Fruit fly (Drosophila melanogaster): ENCODE data around the gene Aps.
A peak's percentile ranks its signal among the peaks of the same experiment; 100 is the strongest.

Gene Aps

dm6 chr3L:10899087-10899511 is at the start of gene Aps:
Aps (minus strand) TSS chr3L:10899123.
- TF ChIP-seq CG6792 (GFP tag; optimal IDR thresholded peaks at IDR 0.05) (peak; percentile 9), CG6808 (GFP tag; optimal IDR thresholded peaks at IDR 0.05) (no peak), Hr39 (GFP tag; optimal IDR thresholded peaks at IDR 0.05) (peak; percentile 62), Smox (GFP tag; optimal IDR thresholded peaks at IDR 0.05) (peak; percentile 48), CG10669 (GFP tag; optimal IDR thresholded peaks at IDR 0.05) (no peak), Met (GFP tag; optimal IDR thresholded peaks at IDR 0.05) (peak; percentile 60), Sox14 (GFP tag; optimal IDR thresholded peaks at IDR 0.05) (peak; percentile 61), cyc (GFP tag; optimal IDR thresholded peaks at IDR 0.05) (peak; percentile 49), Hr4 (GFP tag; optimal IDR thresholded peaks at IDR 0.05) (peak; percentile 34), Blimp-1 (GFP tag; optimal IDR thresholded peaks at IDR 0.05) (no peak), net (GFP tag; optimal IDR thresholded peaks at IDR 0.05) (no peak), lz (GFP tag; optimal IDR thresholded peaks at IDR 0.05) (peak; percentile 63), CG31627 (GFP tag; optimal IDR thresholded peaks at IDR 0.05) (peak; percentile 65), CG7368 (GFP tag; optimal IDR thresholded peaks at IDR 0.05) (no peak), svp (GFP tag) (peak; percentile 76), esn (GFP tag; optimal IDR thresholded peaks at IDR 0.05) (peak; percentile 64), OdsH (GFP tag; optimal IDR thresholded peaks at IDR 0.05) (peak; percentile 9), pdm3 (GFP tag; optimal IDR thresholded peaks at IDR 0.05) (peak; percentile 32), Eip78C (GFP tag) (peak; percentile 65), CG8319 (GFP tag; optimal IDR thresholded peaks at IDR 0.05) (no peak)

- TF ChIP-seq CG15336 (GFP tag; IDR thresholded peaks at IDR 0.05), result peak; percentile 49
- no peak for TF ChIP-seq CG8319 (GFP tag; optimal IDR thresholded peaks at IDR 0.05)
- peak in 1 of 2 experiments; percentile 90 for TF ChIP-seq ss (GFP tag; optimal IDR thresholded peaks at IDR 0.05)
- TF ChIP-seq CG6808 (GFP tag; optimal IDR thresholded peaks at IDR 0.05), result no peak
- TF ChIP-seq cyc (GFP tag; optimal IDR thresholded peaks at IDR 0.05), result no peak
- TF ChIP-seq Met (GFP tag; optimal IDR thresholded peaks at IDR 0.05), result peak; percentile 2
- peak; percentile 25 for TF ChIP-seq OdsH (GFP tag; optimal IDR thresholded peaks at IDR 0.05)
- peak; percentile 25 for TF ChIP-seq CG10631 (GFP tag; optimal IDR thresholded peaks at IDR 0.05)
- peak; percentile 7 for TF ChIP-seq CG32006 (GFP tag; optimal IDR thresholded peaks at IDR 0.05)
- peak; percentile 46; the same call in 1 of the 3 replicates for TF ChIP-seq eg (GFP tag; IDR thresholded peaks at IDR 0.05)
- no peak for TF ChIP-seq Hr38 (GFP tag; optimal IDR thresholded peaks at IDR 0.05)
- TF ChIP-seq CG4318 (GFP tag; optimal IDR thresholded peaks at IDR 0.05), result no peak
- no peak for TF ChIP-seq CG16779 (tag; optimal IDR thresholded peaks at IDR 0.05)
- peak; percentile 37 for TF ChIP-seq svp (GFP tag)
- TF ChIP-seq achi (GFP tag; optimal IDR thresholded peaks at IDR 0.05), result peak; percentile 11
- no peak for TF ChIP-seq Eip75B (GFP tag; optimal IDR thresholded peaks at IDR 0.05)
- no peak for TF ChIP-seq net (GFP tag; optimal IDR thresholded peaks at IDR 0.05)
- no peak for TF ChIP-seq Sox102F (GFP tag; optimal IDR thresholded peaks at IDR 0.05)
- peak; percentile 52; the same call in 2 of the 3 replicates for TF ChIP-seq CG8119 (GFP tag; IDR thresholded peaks at IDR 0.05)
- peak; percentile 13 for TF ChIP-seq Hr4 (GFP tag; optimal IDR thresholded peaks at IDR 0.05)
- TF ChIP-seq CG8632 (GFP tag; optimal IDR thresholded peaks at IDR 0.05), result no peak
- TF ChIP-seq CG6163 (GFP tag; IDR thresholded peaks at IDR 0.05), result 0 out of 3 replicates have a peak, but pooled peaks have one; percentile 32
- TF ChIP-seq vri (GFP tag; optimal IDR thresholded peaks at IDR 0.05), result no peak
- TF ChIP-seq pdm3 (GFP tag; optimal IDR thresholded peaks at IDR 0.05), result peak; percentile 20
- peak; percentile 14 for TF ChIP-seq Ets96B (tag; optimal IDR thresholded peaks at IDR 0.05)
- no peak for TF ChIP-seq Blimp-1 (GFP tag; optimal IDR thresholded peaks at IDR 0.05)
- TF ChIP-seq salr (GFP tag; optimal IDR thresholded peaks at IDR 0.05), result no peak
- peak; percentile 81 for TF ChIP-seq Eip78C (GFP tag)
- TF ChIP-seq CG34406 (GFP tag; optimal IDR thresholded peaks at IDR 0.05), result peak; percentile 8
These were observed 47.9 kb upstream of the Aps start for dm6 chr3L:10946717-10947280.

- TF ChIP-seq CG6276 (GFP tag; optimal IDR thresholded peaks at IDR 0.05) (no peak), CG6854 (GFP tag; optimal IDR thresholded peaks at IDR 0.05) (no peak), salr (GFP tag; optimal IDR thresholded peaks at IDR 0.05) (peak in 1 of 2 experiments; percentile 41), cyc (GFP tag; optimal IDR thresholded peaks at IDR 0.05) (no peak), Eip75B (GFP tag; optimal IDR thresholded peaks at IDR 0.05) (no peak), svp (GFP tag) (peak; percentile 39), CG6792 (GFP tag; optimal IDR thresholded peaks at IDR 0.05) (peak; percentile 29), dac (GFP tag; optimal IDR thresholded peaks at IDR 0.05) (no peak), ss (GFP tag; optimal IDR thresholded peaks at IDR 0.05) (peak; percentile 51 to 64), OdsH (GFP tag; optimal IDR thresholded peaks at IDR 0.05) (peak; percentile 35), CG6808 (GFP tag; optimal IDR thresholded peaks at IDR 0.05) (peak; percentile 62), CG8632 (GFP tag; optimal IDR thresholded peaks at IDR 0.05) (peak; percentile 63), CG32006 (GFP tag; optimal IDR thresholded peaks at IDR 0.05) (no peak), CG7368 (GFP tag; optimal IDR thresholded peaks at IDR 0.05) (no peak), CG8319 (GFP tag; optimal IDR thresholded peaks at IDR 0.05) (no peak), spab (GFP tag; optimal IDR thresholded peaks at IDR 0.05) (peak; percentile 1), CG10631 (GFP tag; optimal IDR thresholded peaks at IDR 0.05) (peak; percentile 61), Ets96B (tag; optimal IDR thresholded peaks at IDR 0.05) (peak; percentile 60), CG10669 (GFP tag; optimal IDR thresholded peaks at IDR 0.05) (no peak), Ets21C (GFP tag; optimal IDR thresholded peaks at IDR 0.05) (no peak), Hr38 (GFP tag; optimal IDR thresholded peaks at IDR 0.05) (no peak), fkh (GFP tag; optimal IDR thresholded peaks at IDR 0.05) (no peak), Blimp-1 (GFP tag; optimal IDR thresholded peaks at IDR 0.05) (no peak), vri (GFP tag; optimal IDR thresholded peaks at IDR 0.05) (no peak)
These were observed 43.6 kb upstream of the Aps start for dm6 chr3L:10942541-10942940.

Measured in whole organism, prepupa.